Worm (Caenorhabditis elegans) whole organism, L1 larva: ENCODE data around the gene lgc-44.

ENCODE experiments used
- ama-1 ChIP-seq: fragments of 150-350 bp; optimal IDR thresholded peaks from 2 replicates; lab custom pipeline; 2014
- hpl-2 ChIP-seq: fragments of 150-350 bp; optimal IDR thresholded peaks from 2 replicates; lab custom pipeline; 2014; ENCODE audit warnings: missing biosample characterization, missing genetic modification reagents, missing genetic modification characterization
- nhr-28 ChIP-seq: fragments of 150-350 bp; optimal IDR thresholded peaks from 2 replicates; lab custom pipeline; 2014; ENCODE audit warnings: missing biosample characterization, missing genetic modification characterization
- nhr-76 ChIP-seq: sonication (generic microtip); optimal IDR thresholded peaks from 2 replicates; lab custom pipeline; 2017; ENCODE audit warnings: missing biosample characterization, missing genetic modification characterization
- nhr-77 ChIP-seq: fragments of 150-350 bp; optimal IDR thresholded peaks from 2 replicates; lab custom pipeline; 2014; ENCODE audit warnings: missing biosample characterization, missing genetic modification characterization
- pqm-1 ChIP-seq: sonication (generic microtip); optimal IDR thresholded peaks from 3 replicates; lab custom pipeline; 2017; ENCODE audit warnings: missing biosample characterization, missing genetic modification characterization
- snpc-4 ChIP-seq: fragments of 150-350 bp; optimal IDR thresholded peaks from 2 replicates; lab custom pipeline; 2014; ENCODE audit warnings: missing biosample characterization, missing genetic modification characterization
- sox-4 ChIP-seq: sonication (generic microtip); optimal IDR thresholded peaks from 2 replicates; lab custom pipeline; 2016; ENCODE audit warnings: missing genetic modification characterization, missing compliant biosample characterization
- sptf-1 ChIP-seq: fragments of 150-350 bp; optimal IDR thresholded peaks from 2 replicates; lab custom pipeline; 2014; ENCODE audit warnings: missing biosample characterization, missing genetic modification characterization

ce11 chrV:11624954-11625353 is 47.4 kb downstream of the lgc-44 start:
- TF ChIP-seq ama-1 (lab: Kevin White, UChicago) (no peak), pqm-1 (tag; lab: Kevin White, UChicago) (no peak), nhr-76 (tag; lab: Kevin White, UChicago) (no peak), sox-4 (tag; lab: Kevin White, UChicago) (no peak), snpc-4 (tag; lab: Kevin White, UChicago) (no peak), nhr-28 (tag; lab: Kevin White, UChicago) (no peak), nhr-77 (no peak), sptf-1 (no peak), hpl-2 (no peak)
